Worm (Caenorhabditis elegans) whole organism, L4/young adult: ENCODE results near the gene arrd-13.

Experiments used
- dao-5 ChIP-seq: sonication (generic microtip); optimal IDR thresholded peaks from 2 replicates; lab custom pipeline; 2016; ENCODE audit warnings: missing genotype, missing genetic modification characterization, moderate library complexity, missing compliant biosample characterization
- him-1 ChIP-seq: sonication (generic microtip); optimal IDR thresholded peaks from 2 replicates; lab custom pipeline; 2016; ENCODE audit warnings: missing genotype, missing genetic modification reagents, missing genetic modification characterization, missing compliant biosample characterization

ce11 chrII:13785582-13785981 is 27.4 kb downstream of the arrd-13 start:
- TF ChIP-seq him-1 (tag; lab: Kevin White, UChicago): no peak
- no peak for TF ChIP-seq dao-5 (tag; lab: Kevin White, UChicago)
